Worm (Caenorhabditis elegans): ENCODE data around the gene pid-1.

ce11 chrII:7693929-7694328 lies 3.6 kb upstream of the pid-1 start, which contains the start of gene nhx-2:
- TF ChIP-seq nhr-76 (tag; optimal IDR thresholded peaks at IDR 0.05) (no peak), mls-2 (tag; optimal IDR thresholded peaks at IDR 0.05) (no peak), unc-62 (GFP tag; optimal IDR thresholded peaks at IDR 0.05) (no peak), nhr-28 (tag; optimal IDR thresholded peaks at IDR 0.05) (no peak), sptf-1 (tag; optimal IDR thresholded peaks at IDR 0.05) (no peak), lin-13 (tag; optimal IDR thresholded peaks at IDR 0.05) (no peak), mep-1 (tag; optimal IDR thresholded peaks at IDR 0.05) (no peak), nhr-237 (tag; optimal IDR thresholded peaks at IDR 0.05) (no peak), snpc-4 (tag; optimal IDR thresholded peaks at IDR 0.05) (no peak), elt-3 (tag; optimal IDR thresholded peaks at IDR 0.05) (no peak), unc-39 (tag; optimal IDR thresholded peaks at IDR 0.05) (no peak)
